Fruit fly (Drosophila melanogaster) ovary, adult (tissue): Measurements from ENCODE around the gene Ssdp.

Experiments used
- CG17801 ChIP-seq: fragments of 200-800 bp; optimal IDR thresholded peaks from 2 replicates; lab custom pipeline; 2019; ENCODE audit warnings: missing biosample characterization, mild to moderate bottlenecking, missing genetic modification characterization, moderate library complexity; ENCODE audit not compliant: partially characterized antibody

Ssdp gene

dm6 chr3R:18226043-18226808, 26.8 kb upstream of the Ssdp start, which contains the start of the genes CG7168 and Mdh2:
Gene CG7168 (minus strand): TSS chr3R:18226082.
Gene Mdh2 (plus strand): TSS chr3R:18226396.
- TF ChIP-seq CG17801 (GFP tag; lab: Kevin White, UChicago): peak; percentile 12

DNA sequence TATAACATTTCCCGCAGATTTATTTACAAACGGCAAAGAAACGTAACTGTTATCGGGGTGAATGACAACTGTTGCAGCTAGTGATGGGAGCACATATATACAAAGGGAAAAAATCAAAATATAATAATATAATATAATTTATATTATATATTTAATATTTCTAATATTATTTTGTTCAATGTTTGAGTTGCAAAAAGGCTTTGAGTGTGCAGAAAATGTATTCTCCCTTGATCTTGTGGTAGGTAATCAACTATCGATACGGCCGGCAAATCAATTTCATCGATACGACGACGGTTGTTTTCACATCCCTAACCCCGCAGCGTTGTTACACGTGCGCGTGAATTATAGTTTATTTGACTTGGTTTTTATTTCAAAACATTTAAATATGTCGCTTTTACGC, 24.0 kb upstream of the Ssdp start, which contains the start of the genes mTerf5 and Non3:
Gene mTerf5 (minus strand): TSS at position 249 of the 400 bp plus-strand sequence.
Gene Non3 (plus strand): TSS at position 289 of the 400 bp plus-strand sequence.
- TF ChIP-seq CG17801 (GFP tag; lab: Kevin White, UChicago): peak; percentile 73

dm6 chr3R:18220211-18220749, 20.9 kb upstream of the Ssdp start, which contains the start of the genes CG7988 and CG7183:
Gene CG7988 (plus strand): TSS chr3R:18220526.
Gene CG7183 (minus strand): TSS chr3R:18220699.
- peak; percentile 98 for TF ChIP-seq CG17801 (GFP tag; lab: Kevin White, UChicago)

DNA sequence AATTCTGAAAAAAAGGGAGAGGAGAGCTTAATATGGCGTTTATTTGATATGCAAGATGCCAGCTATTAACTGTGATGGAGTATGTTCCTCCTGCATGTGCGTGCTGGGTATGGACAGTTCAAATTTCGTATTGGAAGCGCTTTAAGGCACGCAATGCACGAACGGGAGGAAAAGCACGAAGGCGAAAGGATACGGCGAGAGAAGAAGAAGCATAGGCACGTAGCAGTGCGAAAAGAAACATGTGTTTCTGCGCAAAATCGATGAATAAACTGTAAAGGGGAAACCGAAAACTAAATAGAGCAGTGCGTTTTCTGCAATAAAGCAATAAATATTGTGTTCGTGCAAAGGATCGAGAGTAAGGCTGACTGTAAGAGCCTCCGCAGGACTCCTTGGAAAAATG, 16.5 kb upstream of the Ssdp start, which contains the start of gene CG14314:
Gene CG14314 (plus strand): TSS at position 243 of the 400 bp plus-strand sequence.
- TF ChIP-seq CG17801 (GFP tag; lab: Kevin White, UChicago): no peak

dm6 chr3R:18215300-18215699, 15.9 kb upstream of the Ssdp start:
- TF ChIP-seq CG17801 (GFP tag; lab: Kevin White, UChicago): peak; percentile 36

- no peak for TF ChIP-seq CG17801 (GFP tag; lab: Kevin White, UChicago)
Measured at dm6 chr3R:18208479-18208878, 9.1 kb upstream of the Ssdp start, which contains the start of gene CG44158. Gene CG44158 (plus strand): TSS chr3R:18208779.

- TF ChIP-seq CG17801 (GFP tag; lab: Kevin White, UChicago): no peak
Measured at dm6 chr3R:18199885-18200249, 472 bp upstream of the Ssdp start.

dm6 chr3R:18198518-18199118, 777 bp downstream of the Ssdp start:
- peak; percentile 61 for TF ChIP-seq CG17801 (GFP tag; lab: Kevin White, UChicago)

dm6 chr3R:18197802-18198148, 1.6 kb downstream of the Ssdp start:
- no peak for TF ChIP-seq CG17801 (GFP tag; lab: Kevin White, UChicago)

dm6 chr3R:18196991-18197801, 2.2 kb downstream of the Ssdp start:
- TF ChIP-seq CG17801 (GFP tag; lab: Kevin White, UChicago): peak; percentile 93

DNA sequence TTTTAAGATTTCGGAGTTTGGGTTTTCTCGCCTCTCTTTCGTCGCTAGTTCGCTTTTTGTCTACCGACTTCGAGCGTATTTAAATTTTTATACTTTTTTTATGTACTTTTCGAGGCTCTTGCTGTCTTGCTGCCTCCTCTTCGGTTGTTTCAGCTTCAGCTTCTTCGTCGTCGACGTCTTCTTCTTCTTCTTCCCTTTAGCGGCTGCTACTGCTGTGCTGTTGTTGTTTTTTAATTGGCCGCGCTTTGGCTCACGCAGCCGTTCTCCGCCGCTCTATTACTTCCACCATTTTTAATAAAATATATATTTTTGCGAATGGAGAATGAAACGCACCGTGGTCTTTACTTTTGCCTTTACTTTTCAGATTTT, 2.8 kb downstream of the Ssdp start:
- no peak for TF ChIP-seq CG17801 (GFP tag; lab: Kevin White, UChicago)

DNA sequence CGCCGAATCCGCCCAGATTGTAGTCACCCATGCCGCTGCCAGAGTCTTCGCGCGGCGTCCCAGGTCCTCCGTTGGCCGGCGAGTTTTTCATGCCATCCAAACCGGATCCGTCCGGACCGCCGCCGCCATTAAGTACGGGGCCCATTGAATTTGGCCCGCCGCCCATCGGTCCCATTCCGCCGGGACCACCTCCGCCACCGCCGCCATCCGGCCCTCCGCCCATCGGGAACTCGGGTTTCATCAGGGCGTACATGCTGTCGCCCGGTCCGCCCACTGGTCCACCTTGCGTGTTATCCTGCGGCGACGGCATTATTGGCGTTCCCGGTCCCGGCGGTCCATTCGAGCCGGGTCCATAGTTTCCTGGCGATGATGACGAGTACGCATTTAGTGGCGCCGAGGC, 4.1 kb downstream of the Ssdp start:
- no peak for TF ChIP-seq CG17801 (GFP tag; lab: Kevin White, UChicago)

- no peak for TF ChIP-seq CG17801 (GFP tag; lab: Kevin White, UChicago)
Measured at dm6 chr3R:18191867-18192266, 7.5 kb downstream of the Ssdp start, which contains the start of gene CG14313. Gene CG14313 (minus strand): TSS chr3R:18191967.

DNA sequence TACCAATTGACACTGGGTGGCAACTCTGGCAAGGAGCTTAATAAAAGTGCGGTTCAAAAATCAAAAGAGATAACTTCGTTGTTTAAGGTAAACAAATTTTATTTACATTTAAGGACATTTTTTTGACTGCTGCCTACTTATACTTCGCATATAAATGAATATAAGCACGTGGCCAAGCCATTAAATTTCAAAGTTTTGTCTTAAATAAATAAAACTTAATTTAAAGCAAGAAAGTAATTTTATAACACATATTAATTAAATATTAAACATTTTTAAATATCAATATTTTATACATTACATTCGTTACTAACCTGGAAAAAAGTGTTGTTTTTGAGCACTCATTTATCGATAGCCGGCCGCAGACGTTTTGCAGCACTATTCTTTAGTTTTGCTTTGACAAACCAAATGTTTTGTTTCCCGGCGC, 10.7 kb downstream of the Ssdp start, which contains the start of the genes CG12321 and MED17:
Gene CG12321 (minus strand): TSS at position 6 of the 424 bp plus-strand sequence.
Gene MED17 (plus strand): TSS at position 371 of the 424 bp plus-strand sequence.
- TF ChIP-seq CG17801 (GFP tag; lab: Kevin White, UChicago): peak; percentile 85
